Worm (Caenorhabditis elegans) whole organism, midembryonic: Measurements from ENCODE around the gene skpo-3.

Source experiments
- T22C8.4 ChIP-seq: fragments of 200-800 bp; sonication (Bioruptor generic); IDR thresholded peaks from 2 replicates; pipeline ENCODE4 v1.3.6; 2022; ENCODE audit warnings: missing genetic modification characterization, missing compliant biosample characterization
- cog-1 ChIP-seq: sonication (generic microtip); optimal IDR thresholded peaks from 2 replicates; lab custom pipeline; 2016; ENCODE audit warnings: missing genetic modification characterization, missing compliant biosample characterization
- flt-1 ChIP-seq: fragments of 200-800 bp; sonication (Bioruptor generic); IDR thresholded peaks from 2 replicates; pipeline ENCODE4 v1.3.6; 2022; ENCODE audit warnings: missing genetic modification characterization, missing compliant biosample characterization
- klf-2 ChIP-seq: fragments of 200-800 bp; sonication (Bioruptor generic); conservative IDR thresholded peaks from 2 replicates; pipeline ENCODE4 v1.3.6; 2022; ENCODE audit warnings: missing genetic modification reagents, missing genetic modification characterization, missing compliant biosample characterization
- med-1 ChIP-seq: sonication (generic microtip); optimal IDR thresholded peaks from 2 replicates; lab custom pipeline; 2017; ENCODE audit warnings: missing genetic modification characterization, mild to moderate bottlenecking, missing compliant biosample characterization, antibody characterized with exemption, missing genetic modification reagents; ENCODE audit not compliant: insufficient read depth
- ref-1 ChIP-seq: fragments of 200-800 bp; sonication (Bioruptor generic); conservative IDR thresholded peaks from 2 replicates; pipeline ENCODE4 v1.3.6; 2022; ENCODE audit warnings: missing genetic modification reagents, missing genetic modification characterization, missing compliant biosample characterization
- tab-1 ChIP-seq: fragments of 200-800 bp; sonication (Bioruptor generic); IDR thresholded peaks from 2 replicates; pipeline ENCODE4 v1.3.6; 2022; ENCODE audit warnings: missing genetic modification characterization, missing compliant biosample characterization
- ztf-23 ChIP-seq: fragments of 200-800 bp; sonication (Bioruptor generic); IDR thresholded peaks from 2 replicates; pipeline ENCODE4 v1.3.6; 2022; ENCODE audit warnings: missing genetic modification reagents, missing genetic modification characterization, missing compliant biosample characterization
- ztf-29 ChIP-seq: fragments of 200-800 bp; sonication (Bioruptor generic); IDR thresholded peaks from 2 replicates; pipeline ENCODE4 v1.3.6; 2022; ENCODE audit warnings: missing genetic modification reagents, missing genetic modification characterization, missing compliant biosample characterization

skpo-3 gene

ce11 chrII:7208184-7208583 is 37.5 kb upstream of the skpo-3 start, which contains the start of gene dhs-7:
TSS of gene dhs-7 (minus strand) at chrII:7208460.
- no peak for TF ChIP-seq med-1 (GFP tag; lab: Kevin White, UChicago)
- TF ChIP-seq tab-1 = no peak
- TF ChIP-seq ztf-29 (GFP tag; lab: Robert Waterston, UW) = no peak
- no peak for TF ChIP-seq ref-1
- TF ChIP-seq T22C8.4 (GFP tag; lab: Robert Waterston, UW) = no peak
- no peak for TF ChIP-seq flt-1 (GFP tag; lab: Robert Waterston, UW)
- no peak for TF ChIP-seq ztf-23 (GFP tag; lab: Robert Waterston, UW)
- TF ChIP-seq klf-2 (GFP tag; lab: Robert Waterston, UW) = no peak
- TF ChIP-seq cog-1 = no peak

- TF ChIP-seq ztf-29 (GFP tag; lab: Robert Waterston, UW) (no peak), klf-2 (GFP tag; lab: Robert Waterston, UW) (no peak), ref-1 (no peak), tab-1 (no peak), ztf-23 (GFP tag; lab: Robert Waterston, UW) (no peak), flt-1 (GFP tag; lab: Robert Waterston, UW) (no peak), T22C8.4 (GFP tag; lab: Robert Waterston, UW) (no peak), cog-1 (no peak)
Observed at ce11 chrII:7210187-7210586, 35.5 kb upstream of the skpo-3 start, which contains the start of gene E04F6.15. TSS of gene E04F6.15 (minus strand) at chrII:7210287.

- no peak for TF ChIP-seq T22C8.4 (GFP tag; lab: Robert Waterston, UW)
- no peak for TF ChIP-seq ztf-29 (GFP tag; lab: Robert Waterston, UW)
- no peak for TF ChIP-seq tab-1
- TF ChIP-seq ztf-23 (GFP tag; lab: Robert Waterston, UW) = no peak
- no peak for TF ChIP-seq ref-1
- TF ChIP-seq cog-1 = no peak
- TF ChIP-seq med-1 (GFP tag; lab: Kevin White, UChicago) = no peak
- TF ChIP-seq klf-2 (GFP tag; lab: Robert Waterston, UW) = no peak
- no peak for TF ChIP-seq flt-1 (GFP tag; lab: Robert Waterston, UW)
Observed at ce11 chrII:7211280-7211679, 34.4 kb upstream of the skpo-3 start, which contains the start of gene E04F6.8. TSS of gene E04F6.8 (minus strand) at chrII:7211380.

ce11 chrII:7212059-7212458 is 33.6 kb upstream of the skpo-3 start, which contains the start of gene E04F6.9:
TSS of gene E04F6.9 (minus strand) at chrII:7212159.
- no peak for TF ChIP-seq ztf-29 (GFP tag; lab: Robert Waterston, UW)
- no peak for TF ChIP-seq ref-1
- TF ChIP-seq flt-1 (GFP tag; lab: Robert Waterston, UW) = no peak
- TF ChIP-seq med-1 (GFP tag; lab: Kevin White, UChicago) = no peak
- TF ChIP-seq klf-2 (GFP tag; lab: Robert Waterston, UW) = no peak
- TF ChIP-seq cog-1 = no peak
- TF ChIP-seq T22C8.4 (GFP tag; lab: Robert Waterston, UW) = no peak
- TF ChIP-seq ztf-23 (GFP tag; lab: Robert Waterston, UW) = no peak
- no peak for TF ChIP-seq tab-1

- TF ChIP-seq tab-1 = no peak
- no peak for TF ChIP-seq ztf-29 (GFP tag; lab: Robert Waterston, UW)
Observed at ce11 chrII:7217047-7217446, 28.6 kb upstream of the skpo-3 start, which contains the start of gene E04F6.10. TSS of gene E04F6.10 (minus strand) at chrII:7217147.

ce11 chrII:7224074-7224473 is 21.6 kb upstream of the skpo-3 start:
- TF ChIP-seq flt-1 (GFP tag; lab: Robert Waterston, UW) = no peak
- no peak for TF ChIP-seq cog-1
- TF ChIP-seq tab-1 = no peak
- TF ChIP-seq ztf-23 (GFP tag; lab: Robert Waterston, UW) = no peak
- no peak for TF ChIP-seq T22C8.4 (GFP tag; lab: Robert Waterston, UW)
- no peak for TF ChIP-seq ztf-29 (GFP tag; lab: Robert Waterston, UW)

- no peak for TF ChIP-seq flt-1 (GFP tag; lab: Robert Waterston, UW)
- no peak for TF ChIP-seq ztf-29 (GFP tag; lab: Robert Waterston, UW)
- no peak for TF ChIP-seq klf-2 (GFP tag; lab: Robert Waterston, UW)
- no peak for TF ChIP-seq med-1 (GFP tag; lab: Kevin White, UChicago)
- no peak for TF ChIP-seq ref-1
- TF ChIP-seq ztf-23 (GFP tag; lab: Robert Waterston, UW) = no peak
- no peak for TF ChIP-seq cog-1
- no peak for TF ChIP-seq T22C8.4 (GFP tag; lab: Robert Waterston, UW)
- no peak for TF ChIP-seq tab-1
Observed at ce11 chrII:7225864-7226522, 19.7 kb upstream of the skpo-3 start, which contains the start of gene clh-3. TSS of gene clh-3 (minus strand) at chrII:7225914.

- TF ChIP-seq med-1 (GFP tag; lab: Kevin White, UChicago) = no peak
- TF ChIP-seq ztf-29 (GFP tag; lab: Robert Waterston, UW) = no peak
- TF ChIP-seq klf-2 (GFP tag; lab: Robert Waterston, UW) = no peak
- TF ChIP-seq T22C8.4 (GFP tag; lab: Robert Waterston, UW) = no peak
- TF ChIP-seq flt-1 (GFP tag; lab: Robert Waterston, UW) = no peak
- TF ChIP-seq ztf-23 (GFP tag; lab: Robert Waterston, UW) = no peak
- TF ChIP-seq cog-1 = no peak
- no peak for TF ChIP-seq tab-1
- no peak for TF ChIP-seq ref-1
Observed at ce11 chrII:7228646-7229200, 17.0 kb upstream of the skpo-3 start, which contains the start of gene F32A5.4. TSS of gene F32A5.4 (plus strand) at chrII:7229150.

- TF ChIP-seq T22C8.4 (GFP tag; lab: Robert Waterston, UW) = no peak
- TF ChIP-seq tab-1 = no peak
- TF ChIP-seq klf-2 (GFP tag; lab: Robert Waterston, UW) = no peak
- TF ChIP-seq flt-1 (GFP tag; lab: Robert Waterston, UW) = no peak
- no peak for TF ChIP-seq ztf-23 (GFP tag; lab: Robert Waterston, UW)
- no peak for TF ChIP-seq cog-1
- TF ChIP-seq ztf-29 (GFP tag; lab: Robert Waterston, UW) = no peak
Observed at ce11 chrII:7230684-7231083, 15.0 kb upstream of the skpo-3 start.
